Fruit fly (Drosophila melanogaster) whole organism, embryonic: Measurements from ENCODE around the gene Spx.

ENCODE experiments used
- B-H2 ChIP-seq: fragments of 200-800 bp; sonication (Bioruptor generic); optimal IDR thresholded peaks from 2 replicates; lab custom pipeline; 2018; ENCODE audit warnings: missing biosample characterization, mild to moderate bottlenecking, missing genetic modification characterization
- CG10147 ChIP-seq: fragments of 200-800 bp; sonication (Bioruptor generic); optimal IDR thresholded peaks from 2 replicates; lab custom pipeline; 2019; ENCODE audit warnings: missing biosample characterization, mild to moderate bottlenecking, missing genetic modification characterization, moderate library complexity
- CG10274 ChIP-seq: fragments of 200-800 bp; sonication (Bioruptor generic); optimal IDR thresholded peaks from 3 replicates; lab custom pipeline; 2017; ENCODE audit warnings: missing biosample characterization, mild to moderate bottlenecking, missing genetic modification characterization
- CG11560 ChIP-seq: fragments of 200-800 bp; sonication (Bioruptor generic); IDR thresholded peaks from 3 replicates; pipeline ENCODE4 v1.3.6; 2022; ENCODE audit warnings: missing biosample characterization, missing genetic modification characterization
- CG11696 ChIP-seq: fragments of 200-800 bp; sonication (Bioruptor generic); IDR thresholded peaks from 2 replicates; pipeline ENCODE4 v1.3.6; 2022; ENCODE audit warnings: missing biosample characterization, missing genetic modification characterization
- CG12104 ChIP-seq: fragments of 200-800 bp; sonication (Bioruptor generic); optimal IDR thresholded peaks from 3 replicates; lab custom pipeline; 2016; ENCODE audit warnings: missing biosample characterization, missing genetic modification characterization
- CG14441 ChIP-seq: fragments of 200-800 bp; sonication (Bioruptor generic); IDR thresholded peaks from 2 replicates; pipeline ENCODE4 v1.3.6; 2022; ENCODE audit warnings: missing biosample characterization, missing genetic modification characterization
- CG14860 ChIP-seq: fragments of 200-800 bp; sonication (Bioruptor generic); IDR thresholded peaks from 3 replicates; pipeline ENCODE4 v1.3.6; 2022; ENCODE audit warnings: missing biosample characterization, missing genetic modification characterization; ENCODE audit not compliant: partially characterized antibody
- CG15601 ChIP-seq: fragments of 200-800 bp; sonication (Bioruptor generic); optimal IDR thresholded peaks from 3 replicates; lab custom pipeline; 2019; ENCODE audit warnings: missing biosample characterization, mild to moderate bottlenecking, missing genetic modification characterization, moderate library complexity
- CG16779 ChIP-seq: fragments of 200-800 bp; sonication (Bioruptor generic); IDR thresholded peaks from 2 replicates; pipeline ENCODE4 v1.3.6; 2022; ENCODE audit warnings: missing biosample characterization, missing genetic modification characterization
- CG17186 ChIP-seq: fragments of 200-800 bp; sonication (Bioruptor generic); optimal IDR thresholded peaks from 3 replicates; lab custom pipeline; 2017; ENCODE audit warnings: missing biosample characterization, missing genetic modification reagents, missing genetic modification characterization
- CG18262 ChIP-seq: fragments of 200-800 bp; optimal IDR thresholded peaks from 3 replicates; lab custom pipeline; 2019; ENCODE audit warnings: missing biosample characterization, mild to moderate bottlenecking, missing genetic modification characterization, moderate library complexity
- CG2129 ChIP-seq: fragments of 200-800 bp; sonication (Bioruptor generic); IDR thresholded peaks from 2 replicates; pipeline ENCODE4 v1.3.6; 2022; ENCODE audit warnings: missing biosample characterization, missing genetic modification characterization; ENCODE audit not compliant: partially characterized antibody
- CG2678 ChIP-seq: fragments of 200-800 bp; sonication (Bioruptor generic); optimal IDR thresholded peaks from 3 replicates; lab custom pipeline; 2019; ENCODE audit warnings: missing biosample characterization, mild to moderate bottlenecking, missing genetic modification characterization, moderate library complexity
- CG3407 ChIP-seq: fragments of 200-800 bp; sonication (Bioruptor generic); optimal IDR thresholded peaks from 2 replicates; lab custom pipeline; 2018; ENCODE audit warnings: missing biosample characterization, mild to moderate bottlenecking, missing genetic modification characterization
- CG4617 ChIP-seq: fragments of 200-800 bp; sonication (Bioruptor generic); optimal IDR thresholded peaks from 3 replicates; lab custom pipeline; 2016; ENCODE audit warnings: missing biosample characterization, missing genetic modification characterization, borderline replicate concordance
- CG4730 ChIP-seq: fragments of 200-800 bp; sonication (Bioruptor generic); IDR thresholded peaks from 2 replicates; pipeline ENCODE4 v1.3.6; 2022; ENCODE audit warnings: missing biosample characterization, missing genetic modification characterization
- CG4820 ChIP-seq: fragments of 200-800 bp; sonication (Bioruptor generic); optimal IDR thresholded peaks from 3 replicates; lab custom pipeline; 2016; ENCODE audit warnings: missing biosample characterization, missing genetic modification characterization
- CG5180 ChIP-seq: fragments of 200-800 bp; sonication (Bioruptor generic); optimal IDR thresholded peaks from 3 replicates; lab custom pipeline; 2017; ENCODE audit warnings: missing biosample characterization, missing genetic modification characterization, mild to moderate bottlenecking, moderate library complexity, missing genetic modification reagents
- CG9215 ChIP-seq: fragments of 200-800 bp; sonication (Bioruptor generic); IDR thresholded peaks from 2 replicates; pipeline ENCODE4 v1.3.6; 2022; ENCODE audit warnings: missing biosample characterization, missing genetic modification characterization
- CG9932 ChIP-seq: fragments of 200-800 bp; sonication (Bioruptor generic); IDR thresholded peaks from 2 replicates; pipeline ENCODE4 v1.3.6; 2022; ENCODE audit warnings: missing biosample characterization, missing genetic modification characterization
- Chrac-16 ChIP-seq: fragments of 200-800 bp; sonication (Bioruptor generic); optimal IDR thresholded peaks from 3 replicates; lab custom pipeline; 2016; ENCODE audit warnings: missing biosample characterization, missing genetic modification characterization
- CkIIα-i1 ChIP-seq: fragments of 200-800 bp; sonication (Bioruptor generic); IDR thresholded peaks from 2 replicates; pipeline ENCODE4 v1.3.6; 2022; ENCODE audit warnings: missing biosample characterization, missing genetic modification characterization
- E2f1 ChIP-seq: fragments of 200-800 bp; sonication (Bioruptor generic); IDR thresholded peaks from 2 replicates; pipeline ENCODE4 v1.3.6; 2022; ENCODE audit warnings: missing biosample characterization, missing genetic modification characterization
- Elba2 ChIP-seq: fragments of 200-800 bp; sonication (Bioruptor generic); optimal IDR thresholded peaks from 3 replicates; lab custom pipeline; 2016; ENCODE audit warnings: missing biosample characterization, missing genetic modification characterization
- HHEX ChIP-seq: fragments of 200-800 bp; sonication (Bioruptor generic); optimal IDR thresholded peaks from 3 replicates; lab custom pipeline; 2017; ENCODE audit warnings: missing biosample characterization, mild to moderate bottlenecking, missing genetic modification characterization, missing genetic modification reagents
- HLH3B ChIP-seq: fragments of 200-800 bp; sonication (Bioruptor generic); IDR thresholded peaks from 2 replicates; pipeline ENCODE4 v1.3.6; 2022; ENCODE audit warnings: missing biosample characterization, missing genetic modification characterization
- Hmx ChIP-seq: fragments of 200-800 bp; sonication (Bioruptor generic); optimal IDR thresholded peaks from 2 replicates; lab custom pipeline; 2016; ENCODE audit warnings: missing biosample characterization, missing genetic modification characterization
- MBD-R2 ChIP-seq: fragments of 200-800 bp; sonication (Bioruptor generic); IDR thresholded peaks from 2 replicates; pipeline ENCODE4 v1.3.6; 2022; ENCODE audit warnings: missing biosample characterization, missing genetic modification characterization
- Max ChIP-seq: fragments of 200-800 bp; sonication (Bioruptor generic); optimal IDR thresholded peaks from 2 replicates; lab custom pipeline; 2016; ENCODE audit warnings: missing biosample characterization, mild to moderate bottlenecking, missing genetic modification characterization
- Ptx1 ChIP-seq: fragments of 200-800 bp; sonication (Bioruptor generic); IDR thresholded peaks from 2 replicates; pipeline ENCODE4 v1.3.6; 2022; ENCODE audit warnings: missing biosample characterization, missing genetic modification characterization
- TFAM ChIP-seq: fragments of 200-800 bp; sonication (Bioruptor generic); optimal IDR thresholded peaks from 2 replicates; lab custom pipeline; 2017; ENCODE audit warnings: missing biosample characterization, missing genetic modification characterization, inconsistent platforms
- YL-1 ChIP-seq: fragments of 200-800 bp; sonication (Bioruptor generic); optimal IDR thresholded peaks from 3 replicates; lab custom pipeline; 2017; ENCODE audit warnings: missing biosample characterization, mild to moderate bottlenecking, missing genetic modification characterization
- al ChIP-seq: fragments of 200-800 bp; sonication (Bioruptor generic); IDR thresholded peaks from 2 replicates; pipeline ENCODE4 v1.3.6; 2022; ENCODE audit warnings: missing biosample characterization, missing genetic modification characterization
- btn ChIP-seq: fragments of 200-800 bp; sonication (Bioruptor generic); optimal IDR thresholded peaks from 2 replicates; lab custom pipeline; 2016; ENCODE audit warnings: missing biosample characterization, missing genetic modification characterization
- chinmo ChIP-seq: fragments of 200-800 bp; sonication (Bioruptor generic); IDR thresholded peaks from 4 replicates; pipeline ENCODE4 v1.3.6; 2022; ENCODE audit warnings: missing biosample characterization, missing genetic modification characterization; ENCODE audit not compliant: partially characterized antibody
- chm ChIP-seq: fragments of 200-800 bp; sonication (Bioruptor generic); IDR thresholded peaks from 2 replicates; pipeline ENCODE4 v1.3.6; 2022; ENCODE audit warnings: missing biosample characterization, missing genetic modification characterization
- croc ChIP-seq: fragments of 200-800 bp; sonication (Bioruptor generic); conservative IDR thresholded peaks from 3 replicates; pipeline ENCODE4 v1.3.6; 2022; ENCODE audit warnings: missing biosample characterization, missing genetic modification characterization
- crol ChIP-seq: fragments of 200-800 bp; sonication (Bioruptor generic); IDR thresholded peaks from 2 replicates; pipeline ENCODE4 v1.3.6; 2022; ENCODE audit warnings: missing biosample characterization, missing genetic modification characterization
- crp ChIP-seq, 2 experiments: fragments of 200-800 bp; sonication (Bioruptor generic); optimal IDR thresholded peaks; 2 replicates in 1 of 2; 3 replicates in 1 of 2; lab custom pipeline; 2017; ENCODE audit warnings: missing biosample characterization in 2 of 2, missing genetic modification characterization in 2 of 2, mild to moderate bottlenecking in 1 of 2, moderate library complexity in 1 of 2
- ems ChIP-seq: fragments of 200-800 bp; sonication (Bioruptor generic); optimal IDR thresholded peaks from 3 replicates; lab custom pipeline; 2016; ENCODE audit warnings: missing biosample characterization, missing genetic modification characterization
- exex ChIP-seq: fragments of 200-800 bp; sonication (Bioruptor generic); optimal IDR thresholded peaks from 4 replicates; lab custom pipeline; 2018; ENCODE audit warnings: missing biosample characterization, mild to moderate bottlenecking, missing genetic modification characterization, moderate library complexity
- hb ChIP-seq: fragments of 200-800 bp; sonication (Bioruptor generic); IDR thresholded peaks from 3 replicates; pipeline ENCODE4 v1.3.6; 2022; ENCODE audit warnings: missing biosample characterization, missing genetic modification characterization; ENCODE audit not compliant: partially characterized antibody
- ind ChIP-seq: fragments of 200-800 bp; sonication (Bioruptor generic); optimal IDR thresholded peaks from 3 replicates; lab custom pipeline; 2016; ENCODE audit warnings: missing biosample characterization, missing genetic modification characterization
- klu ChIP-seq: fragments of 200-800 bp; sonication (Bioruptor generic); IDR thresholded peaks from 2 replicates; pipeline ENCODE4 v1.3.6; 2022; ENCODE audit warnings: missing biosample characterization, missing genetic modification characterization
- nau ChIP-seq: fragments of 200-800 bp; sonication (Bioruptor generic); optimal IDR thresholded peaks from 3 replicates; lab custom pipeline; 2017; ENCODE audit warnings: missing biosample characterization, mild to moderate bottlenecking, missing genetic modification characterization, missing genetic modification reagents
- p53 ChIP-seq: fragments of 200-800 bp; sonication (Bioruptor generic); optimal IDR thresholded peaks from 2 replicates; lab custom pipeline; 2016; ENCODE audit warnings: missing biosample characterization, missing genetic modification characterization
- slou ChIP-seq: fragments of 200-800 bp; sonication (Bioruptor generic); optimal IDR thresholded peaks from 3 replicates; lab custom pipeline; 2016; ENCODE audit warnings: missing biosample characterization, missing genetic modification characterization
- tgo ChIP-seq: fragments of 200-800 bp; sonication (Bioruptor generic); IDR thresholded peaks from 3 replicates; pipeline ENCODE4 v1.3.6; 2022; ENCODE audit warnings: missing biosample characterization, missing genetic modification characterization
- twi ChIP-seq: fragments of 200-800 bp; optimal IDR thresholded peaks from 2 replicates; lab custom pipeline; 2019; ENCODE audit warnings: missing biosample characterization, mild to moderate bottlenecking, missing genetic modification characterization, moderate library complexity
- unpg ChIP-seq: fragments of 200-800 bp; sonication (Bioruptor generic); optimal IDR thresholded peaks from 3 replicates; lab custom pipeline; 2018; ENCODE audit warnings: missing biosample characterization, mild to moderate bottlenecking, missing genetic modification characterization, moderate library complexity
- zen ChIP-seq: fragments of 200-800 bp; sonication (Bioruptor generic); optimal IDR thresholded peaks from 3 replicates; lab custom pipeline; 2018; ENCODE audit warnings: missing biosample characterization, mild to moderate bottlenecking, missing genetic modification characterization, moderate library complexity

Spx gene

DNA sequence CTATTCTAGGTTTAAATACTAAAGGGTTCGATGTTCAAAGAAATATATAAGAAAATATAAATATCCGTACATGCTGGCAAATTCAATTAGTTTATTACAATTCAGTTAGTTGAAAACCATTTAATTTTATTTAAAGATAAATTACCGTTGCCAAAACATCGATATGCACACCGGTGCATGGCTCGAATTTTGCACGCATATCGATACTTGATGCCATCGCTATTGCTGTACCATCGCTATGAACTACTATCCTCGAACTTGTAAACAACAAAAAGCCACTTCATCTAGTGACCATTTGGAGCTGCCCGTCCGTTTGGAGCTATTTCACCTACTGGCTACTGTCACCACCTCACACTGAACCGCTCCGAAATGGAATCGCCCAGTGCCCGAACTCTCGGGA, 5.3 kb downstream of the Spx start, which contains the start of gene Josd (continued):
- TF ChIP-seq CkIIα-i1 (no peak), Hmx (GFP tag; lab: Kevin White, UChicago) (no peak), nau (no peak), CG14860 (GFP tag; lab: Robert Waterston, UW) (peak; percentile 69), CG4730 (GFP tag; lab: Robert Waterston, UW) (no peak), CG14441 (GFP tag; lab: Robert Waterston, UW) (no peak), twi (tag; lab: Kevin White, UChicago) (no peak), CG2678 (tag; lab: Kevin White, UChicago) (peak; percentile 8), Ptx1 (GFP tag; lab: Robert Waterston, UW) (no peak), CG11560 (tag; lab: Robert Waterston, UW) (no peak), B-H2 (GFP tag; lab: Kevin White, UChicago) (peak; percentile 17), CG9932 (GFP tag; lab: Robert Waterston, UW) (no peak), Elba2 (GFP tag; lab: Kevin White, UChicago) (no peak), slou (no peak), p53 (GFP tag; lab: Kevin White, UChicago) (no peak), CG16779 (no peak), chm (GFP tag; lab: Robert Waterston, UW) (no peak), CG15601 (no peak), CG4617 (GFP tag; lab: Kevin White, UChicago) (peak; percentile 26), CG3407 (GFP tag; lab: Kevin White, UChicago) (no peak), MBD-R2 (GFP tag; lab: Robert Waterston, UW) (peak; percentile 71), TFAM (GFP tag; lab: Kevin White, UChicago) (no peak), btn (no peak), CG5180 (GFP tag; lab: Kevin White, UChicago) (no peak), tgo (GFP tag; lab: Robert Waterston, UW) (no peak), CG4820 (GFP tag; lab: Kevin White, UChicago) (no peak), CG11696 (GFP tag; lab: Robert Waterston, UW) (no peak), Chrac-16 (GFP tag; lab: Kevin White, UChicago) (no peak), al (GFP tag; lab: Robert Waterston, UW) (no peak), chinmo (GFP tag; lab: Robert Waterston, UW) (peak; percentile 70; the same call in 1 of the 4 replicates), exex (no peak), YL-1 (GFP tag; lab: Kevin White, UChicago) (peak; percentile 19), zen (tag; lab: Kevin White, UChicago) (no peak), HHEX (no peak), crol (GFP tag; lab: Robert Waterston, UW) (no peak), Max (GFP tag; lab: Kevin White, UChicago) (no peak), E2f1 (GFP tag; lab: Robert Waterston, UW) (no peak), CG10147 (GFP tag; lab: Kevin White, UChicago) (peak; percentile 8), unpg (GFP tag; lab: Kevin White, UChicago) (no peak), hb (GFP tag; lab: Robert Waterston, UW) (peak; percentile 76), klu (GFP tag; lab: Robert Waterston, UW) (no peak), HLH3B (no peak), ems (GFP tag; lab: Kevin White, UChicago) (no peak), CG9215 (no peak), CG17186 (GFP tag; lab: Kevin White, UChicago) (no peak), CG2129 (peak; percentile 74; the same call in 1 of the 2 replicates), CG18262 (no peak), croc (GFP tag; lab: Robert Waterston, UW) (no peak), ind (GFP tag; lab: Kevin White, UChicago) (no peak), CG10274 (GFP tag; lab: Kevin White, UChicago) (no peak), CG12104 (no peak), crp (GFP tag; optimal IDR thresholded peaks at IDR 0.05; lab: Kevin White, UChicago) (no peak)
